Fruit fly (Drosophila melanogaster) whole organism, embryonic: ENCODE data around the gene CG5509.
A peak's percentile ranks its signal among the peaks of the same experiment; 100 is the strongest.

ENCODE experiments used
- Adf1 ChIP-seq: fragments of 200-800 bp; sonication (Bioruptor generic); IDR thresholded peaks from 2 replicates; pipeline ENCODE4 v1.3.6; 2022; ENCODE audit warnings: missing biosample characterization, missing genetic modification characterization
- Bgb ChIP-seq: fragments of 200-800 bp; sonication (Bioruptor generic); IDR thresholded peaks from 2 replicates; pipeline ENCODE4 v1.3.6; 2022; ENCODE audit warnings: missing biosample characterization, missing genetic modification characterization; ENCODE audit not compliant: partially characterized antibody
- Bteb2 ChIP-seq: fragments of 200-800 bp; sonication (Bioruptor generic); optimal IDR thresholded peaks from 2 replicates; lab custom pipeline; 2016; ENCODE audit warnings: missing biosample characterization, missing genetic modification characterization
- CG10431 ChIP-seq: fragments of 200-800 bp; sonication (Bioruptor generic); optimal IDR thresholded peaks from 3 replicates; lab custom pipeline; 2018; ENCODE audit warnings: missing biosample characterization, mild to moderate bottlenecking, missing genetic modification characterization
- CG12236 ChIP-seq: fragments of 200-800 bp; sonication (Bioruptor generic); optimal IDR thresholded peaks from 2 replicates; lab custom pipeline; 2016; ENCODE audit warnings: missing biosample characterization, missing genetic modification characterization
- CG12659 ChIP-seq: fragments of 200-800 bp; sonication (Bioruptor generic); optimal IDR thresholded peaks from 3 replicates; lab custom pipeline; 2017; ENCODE audit warnings: mild to moderate bottlenecking, missing biosample characterization, missing genetic modification reagents, missing genetic modification characterization
- CG12769 ChIP-seq: fragments of 200-800 bp; sonication (Bioruptor generic); optimal IDR thresholded peaks from 2 replicates; lab custom pipeline; 2019; ENCODE audit warnings: missing biosample characterization, mild to moderate bottlenecking, missing genetic modification characterization, moderate library complexity
- CG13296 ChIP-seq: fragments of 200-800 bp; sonication (Bioruptor generic); optimal IDR thresholded peaks from 3 replicates; lab custom pipeline; 2018; ENCODE audit warnings: missing biosample characterization, mild to moderate bottlenecking, missing genetic modification characterization
- CG14860 ChIP-seq: fragments of 200-800 bp; sonication (Bioruptor generic); IDR thresholded peaks from 3 replicates; pipeline ENCODE4 v1.3.6; 2022; ENCODE audit warnings: missing biosample characterization, missing genetic modification characterization; ENCODE audit not compliant: partially characterized antibody
- CG1603 ChIP-seq: fragments of 200-800 bp; sonication (Bioruptor generic); optimal IDR thresholded peaks from 2 replicates; lab custom pipeline; 2019; ENCODE audit warnings: missing biosample characterization, mild to moderate bottlenecking, missing genetic modification characterization, moderate library complexity
- CG16813 ChIP-seq: fragments of 200-800 bp; sonication (Bioruptor generic); IDR thresholded peaks from 3 replicates; pipeline ENCODE4 v1.3.6; 2022; ENCODE audit warnings: missing biosample characterization, missing genetic modification characterization; ENCODE audit not compliant: partially characterized antibody
- CG17612 ChIP-seq: fragments of 200-800 bp; sonication (Bioruptor generic); IDR thresholded peaks from 2 replicates; pipeline ENCODE4 v1.3.6; 2022; ENCODE audit warnings: missing biosample characterization, missing genetic modification characterization
- CG18599 ChIP-seq: fragments of 200-800 bp; sonication (Bioruptor generic); optimal IDR thresholded peaks from 3 replicates; lab custom pipeline; 2017; ENCODE audit warnings: missing biosample characterization, missing genetic modification characterization, mild to moderate bottlenecking, moderate library complexity, missing genetic modification reagents
- CG2678 ChIP-seq: fragments of 200-800 bp; sonication (Bioruptor generic); optimal IDR thresholded peaks from 3 replicates; lab custom pipeline; 2019; ENCODE audit warnings: missing biosample characterization, mild to moderate bottlenecking, missing genetic modification characterization, moderate library complexity
- CG2889 ChIP-seq: fragments of 200-800 bp; sonication (Bioruptor generic); IDR thresholded peaks from 3 replicates; pipeline ENCODE4 v1.3.6; 2022; ENCODE audit warnings: missing biosample characterization, missing genetic modification characterization
- CG42726 ChIP-seq: fragments of 200-800 bp; sonication (Bioruptor generic); IDR thresholded peaks from 2 replicates; pipeline ENCODE4 v1.3.6; 2022; ENCODE audit warnings: missing biosample characterization, missing genetic modification characterization; ENCODE audit not compliant: partially characterized antibody
- CG4328 ChIP-seq: fragments of 200-800 bp; sonication (Bioruptor generic); optimal IDR thresholded peaks from 3 replicates; lab custom pipeline; 2017; ENCODE audit warnings: missing biosample characterization, missing genetic modification reagents, missing genetic modification characterization
- CG4820 ChIP-seq: fragments of 200-800 bp; sonication (Bioruptor generic); optimal IDR thresholded peaks from 3 replicates; lab custom pipeline; 2016; ENCODE audit warnings: missing biosample characterization, missing genetic modification characterization
- CG6175 ChIP-seq: fragments of 200-800 bp; sonication (Bioruptor generic); IDR thresholded peaks from 3 replicates; pipeline ENCODE4 v1.3.6; 2022; ENCODE audit warnings: missing biosample characterization, missing genetic modification characterization
- CG6854 ChIP-seq: fragments of 200-800 bp; sonication (Bioruptor generic); optimal IDR thresholded peaks from 3 replicates; lab custom pipeline; 2017; ENCODE audit warnings: missing biosample characterization, mild to moderate bottlenecking, missing genetic modification characterization
- CG7839 ChIP-seq: fragments of 200-800 bp; sonication (Bioruptor generic); optimal IDR thresholded peaks from 3 replicates; lab custom pipeline; 2018; ENCODE audit warnings: missing biosample characterization, mild to moderate bottlenecking, missing genetic modification characterization, moderate library complexity
- CG8359 ChIP-seq: fragments of 200-800 bp; sonication (Bioruptor generic); optimal IDR thresholded peaks from 2 replicates; lab custom pipeline; 2017; ENCODE audit warnings: missing biosample characterization, mild to moderate bottlenecking, missing genetic modification characterization, borderline replicate concordance
- CG9797 ChIP-seq: fragments of 200-800 bp; sonication (Bioruptor generic); optimal IDR thresholded peaks from 3 replicates; lab custom pipeline; 2018; ENCODE audit warnings: missing biosample characterization, mild to moderate bottlenecking, missing genetic modification characterization
- CG9876 ChIP-seq: fragments of 200-800 bp; sonication (Bioruptor generic); optimal IDR thresholded peaks from 2 replicates; lab custom pipeline; 2016; ENCODE audit warnings: missing biosample characterization, missing genetic modification characterization
- CG9932 ChIP-seq: fragments of 200-800 bp; sonication (Bioruptor generic); IDR thresholded peaks from 2 replicates; pipeline ENCODE4 v1.3.6; 2022; ENCODE audit warnings: missing biosample characterization, missing genetic modification characterization
- D19B ChIP-seq: fragments of 200-800 bp; sonication (Bioruptor generic); optimal IDR thresholded peaks from 2 replicates; lab custom pipeline; 2017; ENCODE audit warnings: missing biosample characterization, mild to moderate bottlenecking, missing genetic modification characterization
- Dfd ChIP-seq, 2 experiments: fragments of >200 bp; optimal IDR thresholded peaks; 2 replicates each; lab custom pipeline; 2017; ENCODE audit warnings: missing biosample characterization in 2 of 2, missing genetic modification characterization in 2 of 2
- Dip3 ChIP-seq: fragments of 200-800 bp; sonication (Bioruptor generic); optimal IDR thresholded peaks from 3 replicates; lab custom pipeline; 2016; ENCODE audit warnings: missing biosample characterization, missing genetic modification characterization
- Dll ChIP-seq: fragments of 200-800 bp; sonication (Bioruptor generic); IDR thresholded peaks from 4 replicates; pipeline ENCODE4 v1.3.6; 2022; ENCODE audit warnings: missing biosample characterization, missing genetic modification characterization; ENCODE audit not compliant: partially characterized antibody
- HmgZ ChIP-seq: fragments of 200-800 bp; sonication (Bioruptor generic); optimal IDR thresholded peaks from 2 replicates; lab custom pipeline; 2018; ENCODE audit warnings: missing biosample characterization, mild to moderate bottlenecking, missing genetic modification characterization
- MBD-R2 ChIP-seq: fragments of 200-800 bp; sonication (Bioruptor generic); IDR thresholded peaks from 2 replicates; pipeline ENCODE4 v1.3.6; 2022; ENCODE audit warnings: missing biosample characterization, missing genetic modification characterization
- Med ChIP-seq: fragments of 200-800 bp; sonication (Bioruptor generic); peaks from one replicate; lab custom pipeline; 2016; ENCODE audit warnings: missing biosample characterization, missing genetic modification characterization, mild to moderate bottlenecking, inconsistent platforms, moderate library complexity
- Rfx ChIP-seq: fragments of 200-800 bp; sonication (Bioruptor generic); IDR thresholded peaks from 2 replicates; pipeline ENCODE4 v1.3.6; 2022; ENCODE audit warnings: missing biosample characterization, missing genetic modification characterization
- Stat92E ChIP-seq, 3 experiments: fragments of >200 bp in 2 of 3; fragments of 200-800 bp in 1 of 3; sonication (Bioruptor generic) in 1 of 3; optimal IDR thresholded peaks; 2 replicates each; lab custom pipeline; 2017 to 2019; ENCODE audit warnings: missing biosample characterization in 3 of 3, missing genetic modification characterization in 3 of 3, mild to moderate bottlenecking in 1 of 3, moderate library complexity in 1 of 3
- ato ChIP-seq: fragments of 200-800 bp; sonication (Bioruptor generic); IDR thresholded peaks from 2 replicates; pipeline ENCODE4 v1.3.6; 2022; ENCODE audit warnings: missing biosample characterization, missing genetic modification characterization; ENCODE audit not compliant: partially characterized antibody
- crc ChIP-seq: fragments of 200-800 bp; sonication (Bioruptor generic); optimal IDR thresholded peaks from 2 replicates; lab custom pipeline; 2016; ENCODE audit warnings: missing biosample characterization, missing genetic modification characterization
- crol ChIP-seq: fragments of 200-800 bp; sonication (Bioruptor generic); IDR thresholded peaks from 2 replicates; pipeline ENCODE4 v1.3.6; 2022; ENCODE audit warnings: missing biosample characterization, missing genetic modification characterization
- ems ChIP-seq: fragments of 200-800 bp; sonication (Bioruptor generic); optimal IDR thresholded peaks from 3 replicates; lab custom pipeline; 2016; ENCODE audit warnings: missing biosample characterization, missing genetic modification characterization
- fd96Cb ChIP-seq: fragments of 200-800 bp; sonication (Bioruptor generic); optimal IDR thresholded peaks from 2 replicates; lab custom pipeline; 2018; ENCODE audit warnings: missing biosample characterization, mild to moderate bottlenecking, missing genetic modification characterization, moderate library complexity
- fru ChIP-seq: fragments of >200 bp; optimal IDR thresholded peaks from 2 replicates; lab custom pipeline; 2017
- gcm2 ChIP-seq: fragments of 200-800 bp; sonication (Bioruptor generic); optimal IDR thresholded peaks from 2 replicates; lab custom pipeline; 2016; ENCODE audit warnings: missing biosample characterization, missing genetic modification characterization
- hbn ChIP-seq: fragments of 200-800 bp; sonication (Bioruptor generic); IDR thresholded peaks from 2 replicates; pipeline ENCODE4 v1.3.6; 2022; ENCODE audit warnings: missing biosample characterization, missing genetic modification characterization; ENCODE audit not compliant: partially characterized antibody
- her ChIP-seq: fragments of 200-800 bp; sonication (Bioruptor generic); optimal IDR thresholded peaks from 2 replicates; lab custom pipeline; 2016; ENCODE audit warnings: missing biosample characterization, missing genetic modification characterization
- mld ChIP-seq: fragments of 200-800 bp; sonication (Bioruptor generic); IDR thresholded peaks from 3 replicates; pipeline ENCODE4 v1.3.6; 2022; ENCODE audit warnings: missing biosample characterization, missing genetic modification characterization; ENCODE audit not compliant: partially characterized antibody
- nmo ChIP-seq: fragments of 200-800 bp; sonication (Bioruptor generic); optimal IDR thresholded peaks from 2 replicates; lab custom pipeline; 2018; ENCODE audit warnings: missing biosample characterization, mild to moderate bottlenecking, missing genetic modification characterization, moderate library complexity
- pita ChIP-seq: fragments of 200-800 bp; sonication (Bioruptor generic); optimal IDR thresholded peaks from 2 replicates; lab custom pipeline; 2017; ENCODE audit warnings: missing biosample characterization, mild to moderate bottlenecking, missing genetic modification characterization
- pzg ChIP-seq: fragments of 200-800 bp; sonication (Bioruptor generic); optimal IDR thresholded peaks from 3 replicates; lab custom pipeline; 2018; ENCODE audit warnings: missing biosample characterization, mild to moderate bottlenecking, missing genetic modification characterization, moderate library complexity
- slou ChIP-seq: fragments of 200-800 bp; sonication (Bioruptor generic); optimal IDR thresholded peaks from 3 replicates; lab custom pipeline; 2016; ENCODE audit warnings: missing biosample characterization, missing genetic modification characterization
- stc ChIP-seq: fragments of 200-800 bp; sonication (Bioruptor generic); IDR thresholded peaks from 2 replicates; pipeline ENCODE4 v1.3.6; 2022; ENCODE audit warnings: missing biosample characterization, missing genetic modification characterization
- zfh1 ChIP-seq: fragments of 200-800 bp; sonication (Bioruptor generic); IDR thresholded peaks from 3 replicates; pipeline ENCODE4 v1.3.6; 2022; ENCODE audit warnings: missing biosample characterization, missing genetic modification characterization

Gene CG5509

dm6 chr3R:12408160-12408559 is 44.1 kb upstream of the CG5509 start, which contains the start of gene CG5196 (continued):
- peak; percentile 64 for TF ChIP-seq Dll (GFP tag; lab: Robert Waterston, UW)
- no peak for TF ChIP-seq CG9876 (GFP tag; lab: Kevin White, UChicago)
- TF ChIP-seq stc, result 0 out of 2 replicates have a peak, but pooled peaks have one; percentile 25
- TF ChIP-seq Stat92E (GFP tag; optimal IDR thresholded peaks at IDR 0.05; lab: Kevin White, UChicago), result peak in 1 of 3 experiments; percentile 44
- TF ChIP-seq CG4328 (GFP tag; lab: Kevin White, UChicago), result no peak
- peak; percentile 86 for TF ChIP-seq pzg (GFP tag; lab: Kevin White, UChicago)
- peak; percentile 88 for TF ChIP-seq CG9797 (GFP tag; lab: Kevin White, UChicago)
- TF ChIP-seq CG2678 (tag; lab: Kevin White, UChicago), result no peak
- TF ChIP-seq CG12769, result no peak
- no peak for TF ChIP-seq CG9932 (GFP tag; lab: Robert Waterston, UW)
- TF ChIP-seq fru (lab: Kevin White, UChicago), result no peak
- no peak for TF ChIP-seq CG8359 (GFP tag; lab: Kevin White, UChicago)
- TF ChIP-seq CG13296, result no peak
- no peak for TF ChIP-seq CG18599 (GFP tag; lab: Kevin White, UChicago)
- peak; percentile 78 for TF ChIP-seq CG12659
- peak; percentile 31 for TF ChIP-seq nmo (GFP tag; lab: Kevin White, UChicago)
- peak; percentile 17 for TF ChIP-seq CG4820 (GFP tag; lab: Kevin White, UChicago)
- TF ChIP-seq fd96Cb (tag; lab: Kevin White, UChicago), result no peak
- TF ChIP-seq ems (GFP tag; lab: Kevin White, UChicago), result no peak
- TF ChIP-seq CG14860 (GFP tag; lab: Robert Waterston, UW), result peak; percentile 27; the same call in 2 of the 3 replicates
- TF ChIP-seq Med, result peak; percentile 49
- no peak for TF ChIP-seq CG2889 (GFP tag; lab: Robert Waterston, UW)
- TF ChIP-seq mld (GFP tag; lab: Robert Waterston, UW), result peak; percentile 58; the same call in 2 of the 3 replicates
- TF ChIP-seq gcm2 (GFP tag; lab: Kevin White, UChicago), result no peak
- peak; percentile 81 for TF ChIP-seq HmgZ (tag; lab: Kevin White, UChicago)
- no peak for TF ChIP-seq Dip3
- TF ChIP-seq D19B (GFP tag; lab: Kevin White, UChicago), result no peak
- TF ChIP-seq CG1603, result peak; percentile 76
- 0 out of 3 replicates have a peak, but pooled peaks have one; percentile 27 for TF ChIP-seq zfh1
- TF ChIP-seq CG16813 (GFP tag; lab: Robert Waterston, UW), result peak; percentile 52; the same call in 2 of the 3 replicates
- TF ChIP-seq crol (GFP tag; lab: Robert Waterston, UW), result no peak
- TF ChIP-seq pita (GFP tag; lab: Kevin White, UChicago), result no peak
- TF ChIP-seq crc, result no peak
- peak; percentile 26; the same call in 1 of the 2 replicates for TF ChIP-seq Rfx
- TF ChIP-seq CG17612 (GFP tag; lab: Robert Waterston, UW), result no peak
- TF ChIP-seq MBD-R2 (GFP tag; lab: Robert Waterston, UW), result peak; percentile 95
- TF ChIP-seq hbn, result peak; percentile 17; the same call in 1 of the 2 replicates
- TF ChIP-seq ato (GFP tag; lab: Robert Waterston, UW), result peak; percentile 57; the same call in 1 of the 2 replicates
- TF ChIP-seq Adf1 (GFP tag; lab: Robert Waterston, UW), result peak; percentile 36; the same call in 1 of the 2 replicates
- no peak for TF ChIP-seq Dfd (GFP tag; optimal IDR thresholded peaks at IDR 0.05; lab: Kevin White, UChicago)
- peak; percentile 13 for TF ChIP-seq her (GFP tag; lab: Kevin White, UChicago)
- no peak for TF ChIP-seq CG12236 (GFP tag; lab: Kevin White, UChicago)
- TF ChIP-seq CG6175 (GFP tag; lab: Robert Waterston, UW), result no peak
- no peak for TF ChIP-seq Bteb2 (GFP tag; lab: Kevin White, UChicago)
- peak; percentile 36 for TF ChIP-seq CG6854 (GFP tag; lab: Kevin White, UChicago)
- no peak for TF ChIP-seq slou
- TF ChIP-seq CG7839 (tag; lab: Kevin White, UChicago), result no peak
- no peak for TF ChIP-seq CG10431 (GFP tag; lab: Kevin White, UChicago)
- TF ChIP-seq Bgb (GFP tag; lab: Robert Waterston, UW), result peak; percentile 84
- no peak for TF ChIP-seq CG42726 (GFP tag; lab: Robert Waterston, UW)
